Fruit fly (Drosophila melanogaster) whole organism, embryonic: ENCODE data around the gene CG7101.

Experiments used
- CG10147 ChIP-seq: fragments of 200-800 bp; sonication (Bioruptor generic); optimal IDR thresholded peaks from 2 replicates; lab custom pipeline; 2019; ENCODE audit warnings: missing biosample characterization, mild to moderate bottlenecking, missing genetic modification characterization, moderate library complexity
- CG10431 ChIP-seq: fragments of 200-800 bp; sonication (Bioruptor generic); optimal IDR thresholded peaks from 3 replicates; lab custom pipeline; 2018; ENCODE audit warnings: missing biosample characterization, mild to moderate bottlenecking, missing genetic modification characterization
- CG10543 ChIP-seq: fragments of 200-800 bp; sonication (Bioruptor generic); optimal IDR thresholded peaks from 3 replicates; lab custom pipeline; 2017; ENCODE audit warnings: missing biosample characterization, mild to moderate bottlenecking, missing genetic modification characterization, moderate library complexity
- CG12104 ChIP-seq: fragments of 200-800 bp; sonication (Bioruptor generic); optimal IDR thresholded peaks from 3 replicates; lab custom pipeline; 2016; ENCODE audit warnings: missing biosample characterization, missing genetic modification characterization
- CG12219 ChIP-seq: fragments of 200-800 bp; sonication (Bioruptor generic); optimal IDR thresholded peaks from 3 replicates; lab custom pipeline; 2018; ENCODE audit warnings: missing biosample characterization, mild to moderate bottlenecking, missing genetic modification characterization
- CG12744 ChIP-seq: fragments of 200-800 bp; sonication (Bioruptor generic); optimal IDR thresholded peaks from 2 replicates; lab custom pipeline; 2016; ENCODE audit warnings: missing biosample characterization, missing genetic modification characterization
- CG18011 ChIP-seq: fragments of 200-800 bp; sonication (Bioruptor generic); optimal IDR thresholded peaks from 2 replicates; lab custom pipeline; 2017; ENCODE audit warnings: missing biosample characterization, missing genetic modification characterization, mild to moderate bottlenecking, moderate library complexity, missing genotype
- CG18262 ChIP-seq: fragments of 200-800 bp; optimal IDR thresholded peaks from 3 replicates; lab custom pipeline; 2019; ENCODE audit warnings: missing biosample characterization, mild to moderate bottlenecking, missing genetic modification characterization, moderate library complexity
- CG1832 ChIP-seq: fragments of 200-800 bp; sonication (Bioruptor generic); optimal IDR thresholded peaks from 2 replicates; lab custom pipeline; 2017; ENCODE audit warnings: missing biosample characterization, mild to moderate bottlenecking, missing genetic modification characterization, inconsistent platforms
- CG32772 ChIP-seq: fragments of 200-800 bp; sonication (Bioruptor generic); IDR thresholded peaks from 2 replicates; pipeline ENCODE4 v1.3.6; 2022; ENCODE audit warnings: missing biosample characterization, missing genetic modification characterization
- CG3281 ChIP-seq: fragments of 200-800 bp; sonication (Bioruptor generic); optimal IDR thresholded peaks from 3 replicates; lab custom pipeline; 2017; ENCODE audit warnings: missing biosample characterization, mild to moderate bottlenecking, missing genetic modification characterization
- CG4617 ChIP-seq: fragments of 200-800 bp; sonication (Bioruptor generic); optimal IDR thresholded peaks from 3 replicates; lab custom pipeline; 2016; ENCODE audit warnings: missing biosample characterization, missing genetic modification characterization, borderline replicate concordance
- CG4820 ChIP-seq: fragments of 200-800 bp; sonication (Bioruptor generic); optimal IDR thresholded peaks from 3 replicates; lab custom pipeline; 2016; ENCODE audit warnings: missing biosample characterization, missing genetic modification characterization
- Camta ChIP-seq: fragments of 200-800 bp; sonication (Bioruptor generic); optimal IDR thresholded peaks from 2 replicates; lab custom pipeline; 2016; ENCODE audit warnings: missing biosample characterization, missing genetic modification characterization
- Deaf1 ChIP-seq: fragments of 200-800 bp; optimal IDR thresholded peaks from 3 replicates; lab custom pipeline; 2019; ENCODE audit warnings: missing biosample characterization, mild to moderate bottlenecking, missing genetic modification characterization, moderate library complexity
- Dref ChIP-seq: fragments of 200-800 bp; sonication (Bioruptor generic); IDR thresholded peaks from 2 replicates; pipeline ENCODE4 v1.3.6; 2022; ENCODE audit warnings: missing biosample characterization, missing genetic modification characterization
- Ets97D ChIP-seq: fragments of 200-800 bp; sonication (Bioruptor generic); optimal IDR thresholded peaks from 3 replicates; lab custom pipeline; 2016; ENCODE audit warnings: missing biosample characterization, missing genetic modification characterization
- HLHmδ ChIP-seq: fragments of 200-800 bp; sonication (Bioruptor generic); optimal IDR thresholded peaks from 2 replicates; lab custom pipeline; 2018; ENCODE audit warnings: missing biosample characterization, mild to moderate bottlenecking, missing genetic modification characterization, moderate library complexity
- Hmx ChIP-seq: fragments of 200-800 bp; sonication (Bioruptor generic); optimal IDR thresholded peaks from 2 replicates; lab custom pipeline; 2016; ENCODE audit warnings: missing biosample characterization, missing genetic modification characterization
- MESR4 ChIP-seq: fragments of 200-800 bp; sonication (Bioruptor generic); optimal IDR thresholded peaks from 2 replicates; lab custom pipeline; 2018; ENCODE audit warnings: missing biosample characterization, mild to moderate bottlenecking, missing genetic modification characterization, moderate library complexity
- Neu2 ChIP-seq: fragments of 200-800 bp; sonication (Bioruptor generic); optimal IDR thresholded peaks from 3 replicates; lab custom pipeline; 2016; ENCODE audit warnings: missing biosample characterization, missing genetic modification characterization, borderline replicate concordance
- Sox100B ChIP-seq: fragments of 200-800 bp; sonication (Bioruptor generic); optimal IDR thresholded peaks from 3 replicates; lab custom pipeline; 2018; ENCODE audit warnings: missing biosample characterization, mild to moderate bottlenecking, missing genetic modification characterization
- YL-1 ChIP-seq: fragments of 200-800 bp; sonication (Bioruptor generic); optimal IDR thresholded peaks from 3 replicates; lab custom pipeline; 2017; ENCODE audit warnings: missing biosample characterization, mild to moderate bottlenecking, missing genetic modification characterization
- ase ChIP-seq: fragments of 200-800 bp; sonication (Bioruptor generic); IDR thresholded peaks from 3 replicates; pipeline ENCODE4 v1.3.6; 2022; ENCODE audit warnings: missing biosample characterization, missing genetic modification characterization
- br ChIP-seq: fragments of >200 bp; optimal IDR thresholded peaks from 2 replicates; lab custom pipeline; 2017
- cato ChIP-seq: fragments of 200-800 bp; sonication (Bioruptor generic); optimal IDR thresholded peaks from 2 replicates; lab custom pipeline; 2016; ENCODE audit warnings: missing biosample characterization, missing genetic modification characterization, borderline replicate concordance
- chinmo ChIP-seq: fragments of 200-800 bp; sonication (Bioruptor generic); IDR thresholded peaks from 4 replicates; pipeline ENCODE4 v1.3.6; 2022; ENCODE audit warnings: missing biosample characterization, missing genetic modification characterization; ENCODE audit not compliant: partially characterized antibody
- crp ChIP-seq, 2 experiments: fragments of 200-800 bp; sonication (Bioruptor generic); optimal IDR thresholded peaks; 2 replicates in 1 of 2; 3 replicates in 1 of 2; lab custom pipeline; 2017; ENCODE audit warnings: missing biosample characterization in 2 of 2, missing genetic modification characterization in 2 of 2, mild to moderate bottlenecking in 1 of 2, moderate library complexity in 1 of 2
- danr ChIP-seq: fragments of 200-800 bp; sonication (Bioruptor generic); IDR thresholded peaks from 2 replicates; pipeline ENCODE4 v1.3.6; 2022; ENCODE audit warnings: missing biosample characterization, missing genetic modification characterization
- fd102C ChIP-seq: fragments of 200-800 bp; sonication (Bioruptor generic); optimal IDR thresholded peaks from 2 replicates; lab custom pipeline; 2018; ENCODE audit warnings: missing biosample characterization, mild to moderate bottlenecking, missing genetic modification characterization, moderate library complexity
- gsb-n ChIP-seq: fragments of 200-800 bp; sonication (Bioruptor generic); optimal IDR thresholded peaks from 3 replicates; lab custom pipeline; 2018; ENCODE audit warnings: missing biosample characterization, mild to moderate bottlenecking, missing genetic modification characterization
- kay ChIP-seq: fragments of 200-800 bp; sonication (Bioruptor generic); optimal IDR thresholded peaks from 2 replicates; lab custom pipeline; 2016; ENCODE audit warnings: missing biosample characterization, missing genetic modification characterization
- lmd ChIP-seq: fragments of 200-800 bp; sonication (Bioruptor generic); IDR thresholded peaks from 2 replicates; pipeline ENCODE4 v1.3.6; 2022; ENCODE audit warnings: missing biosample characterization, missing genetic modification characterization
- lola ChIP-seq, 3 experiments: fragments of >200 bp in 2 of 3; fragments of 200-800 bp in 1 of 3; sonication (Bioruptor generic) in 1 of 3; optimal IDR thresholded peaks; 2 replicates each; lab custom pipeline; 2017 to 2019; ENCODE audit warnings: missing biosample characterization in 3 of 3, missing genetic modification characterization in 3 of 3, mild to moderate bottlenecking in 1 of 3, moderate library complexity in 1 of 3
- maf-S ChIP-seq: fragments of 200-800 bp; sonication (Bioruptor generic); optimal IDR thresholded peaks from 2 replicates; lab custom pipeline; 2016; ENCODE audit warnings: missing biosample characterization, missing genetic modification characterization
- nau ChIP-seq: fragments of 200-800 bp; sonication (Bioruptor generic); optimal IDR thresholded peaks from 3 replicates; lab custom pipeline; 2017; ENCODE audit warnings: missing biosample characterization, mild to moderate bottlenecking, missing genetic modification characterization, missing genetic modification reagents
- nerfin-1 ChIP-seq: fragments of 200-800 bp; sonication (Bioruptor generic); optimal IDR thresholded peaks from 3 replicates; lab custom pipeline; 2019; ENCODE audit warnings: missing biosample characterization, mild to moderate bottlenecking, missing genetic modification characterization, moderate library complexity
- pb ChIP-seq: fragments of 200-800 bp; sonication (Bioruptor generic); optimal IDR thresholded peaks from 3 replicates; lab custom pipeline; 2016; ENCODE audit warnings: missing biosample characterization, missing genetic modification characterization
- pho ChIP-seq: fragments of 200-800 bp; sonication (Bioruptor generic); optimal IDR thresholded peaks from 2 replicates; lab custom pipeline; 2016; ENCODE audit warnings: missing biosample characterization, missing genetic modification characterization
- pita ChIP-seq: fragments of 200-800 bp; sonication (Bioruptor generic); optimal IDR thresholded peaks from 2 replicates; lab custom pipeline; 2017; ENCODE audit warnings: missing biosample characterization, mild to moderate bottlenecking, missing genetic modification characterization
- ranshi ChIP-seq: fragments of 200-800 bp; sonication (Bioruptor generic); IDR thresholded peaks from 2 replicates; pipeline ENCODE4 v1.3.6; 2022; ENCODE audit warnings: missing biosample characterization, missing genetic modification characterization
- seq ChIP-seq: fragments of 200-800 bp; sonication (Bioruptor generic); IDR thresholded peaks from 2 replicates; pipeline ENCODE4 v1.3.6; 2022; ENCODE audit warnings: missing biosample characterization, missing genetic modification characterization
- sim ChIP-seq: fragments of 200-800 bp; sonication (Bioruptor generic); IDR thresholded peaks from 2 replicates; pipeline ENCODE4 v1.3.6; 2022; ENCODE audit warnings: missing biosample characterization, missing genetic modification characterization
- ttk ChIP-seq: fragments of 200-800 bp; sonication (Bioruptor generic); IDR thresholded peaks from 2 replicates; pipeline ENCODE4 v2.1.2; 2022; ENCODE audit warnings: missing biosample characterization, missing genetic modification characterization
- wor ChIP-seq: fragments of 200-800 bp; sonication (Bioruptor generic); IDR thresholded peaks from 2 replicates; pipeline ENCODE4 v1.3.6; 2022; ENCODE audit warnings: missing biosample characterization, missing genetic modification characterization

The CG7101 gene

dm6 chrX:18848338-18849021, 18.1 kb downstream of the CG7101 start, which contains the start of gene shop (continued):
- TF ChIP-seq CG10431 (GFP tag; lab: Kevin White, UChicago) = peak; percentile 36
- peak; percentile 68 for TF ChIP-seq Deaf1
- peak; percentile 46; the same call in 1 of the 2 replicates for TF ChIP-seq CG32772 (GFP tag; lab: Robert Waterston, UW)
- TF ChIP-seq CG4820 = peak; percentile 75
- TF ChIP-seq CG12744 (GFP tag; lab: Kevin White, UChicago) = peak; percentile 35
- no peak for TF ChIP-seq CG1832
- TF ChIP-seq Sox100B = peak; percentile 92
- no peak for TF ChIP-seq fd102C (GFP tag; lab: Kevin White, UChicago)
- TF ChIP-seq ttk (GFP tag; lab: Robert Waterston, UW) = peak; percentile 67
- no peak for TF ChIP-seq HLHmδ (GFP tag; lab: Kevin White, UChicago)
- TF ChIP-seq cato = peak; percentile 75
- 0 out of 2 replicates have a peak, but pooled peaks have one; percentile 25 for TF ChIP-seq sim
- TF ChIP-seq CG18011 (GFP tag; lab: Kevin White, UChicago) = peak; percentile 58
- TF ChIP-seq crp (GFP tag; optimal IDR thresholded peaks at IDR 0.05; lab: Kevin White, UChicago) = peak in 1 of 2 experiments; percentile 34
- no peak for TF ChIP-seq br (lab: Kevin White, UChicago)
- TF ChIP-seq nerfin-1 (tag; lab: Kevin White, UChicago) = peak; percentile 81
- TF ChIP-seq kay (GFP tag; lab: Kevin White, UChicago) = peak; percentile 54
- peak; percentile 79 for TF ChIP-seq CG12219 (GFP tag; lab: Kevin White, UChicago)
- peak; percentile 84 for TF ChIP-seq pho (GFP tag; lab: Kevin White, UChicago)
- peak; percentile 66 for TF ChIP-seq maf-S (GFP tag; lab: Kevin White, UChicago)
- no peak for TF ChIP-seq pita (GFP tag; lab: Kevin White, UChicago)
- TF ChIP-seq Dref (GFP tag; lab: Robert Waterston, UW) = peak; percentile 52
- no peak for TF ChIP-seq chinmo (GFP tag; lab: Robert Waterston, UW)
- peak; percentile 53; the same call in 1 of the 2 replicates for TF ChIP-seq danr (GFP tag; lab: Robert Waterston, UW)
- no peak for TF ChIP-seq nau (GFP tag; lab: Kevin White, UChicago)
- TF ChIP-seq Camta = peak; percentile 63
- peak; percentile 54; the same call in 1 of the 2 replicates for TF ChIP-seq ranshi (GFP tag; lab: Robert Waterston, UW)
- peak; percentile 63 for TF ChIP-seq CG4617 (GFP tag; lab: Kevin White, UChicago)
- no peak for TF ChIP-seq MESR4 (GFP tag; lab: Kevin White, UChicago)
- peak; percentile 17 for TF ChIP-seq pb (GFP tag; lab: Kevin White, UChicago)
- peak; percentile 57 for TF ChIP-seq Hmx
- peak; percentile 90 for TF ChIP-seq CG10147 (GFP tag; lab: Kevin White, UChicago)
- peak; percentile 84 for TF ChIP-seq lmd (GFP tag; lab: Robert Waterston, UW)
- TF ChIP-seq lola (GFP tag; optimal IDR thresholded peaks at IDR 0.05; lab: Kevin White, UChicago) = peak in 1 of 3 experiments; percentile 82
- TF ChIP-seq ase (GFP tag; lab: Robert Waterston, UW) = peak; percentile 71; the same call in 1 of the 3 replicates
- TF ChIP-seq wor (GFP tag; lab: Robert Waterston, UW) = peak; percentile 66
- TF ChIP-seq gsb-n (tag; lab: Kevin White, UChicago) = peak; percentile 64
- TF ChIP-seq CG18262 (tag; lab: Kevin White, UChicago) = peak; percentile 92
- TF ChIP-seq YL-1 (GFP tag; lab: Kevin White, UChicago) = peak; percentile 24
- TF ChIP-seq CG3281 (GFP tag; lab: Kevin White, UChicago) = peak; percentile 90
- no peak for TF ChIP-seq Neu2 (GFP tag; lab: Kevin White, UChicago)
- peak; percentile 82 for TF ChIP-seq CG12104 (GFP tag; lab: Kevin White, UChicago)
- peak; percentile 66 for TF ChIP-seq seq (GFP tag; lab: Robert Waterston, UW)
- TF ChIP-seq Ets97D (GFP tag; lab: Kevin White, UChicago) = peak; percentile 39
- TF ChIP-seq CG10543 (GFP tag; lab: Kevin White, UChicago) = peak; percentile 89
